Worm (Caenorhabditis elegans): ENCODE data around the gene B0361.4.

B0361.4 gene

ce11 chrIII:7273718-7274117, 14.9 kb downstream of the B0361.4 start (continued):
- TF ChIP-seq mdl-1 (tag; optimal IDR thresholded peaks at IDR 0.05): peak in 1 of 2 experiments; percentile 63
- no peak for TF ChIP-seq ceh-32 (tag; optimal IDR thresholded peaks at IDR 0.05; ENCODE audit: poor library complexity)
- peak; percentile 2 for TF ChIP-seq mxl-3 (GFP tag; optimal IDR thresholded peaks at IDR 0.05)
- TF ChIP-seq F44E2.7 (GFP tag; IDR thresholded peaks at IDR 0.05): no peak
- TF ChIP-seq set-16 (GFP tag; IDR thresholded peaks at IDR 0.05): no peak
- TF ChIP-seq Y5F2A.4 (GFP tag; optimal IDR thresholded peaks at IDR 0.05): no peak

ce11 chrIII:7275296-7275695, 16.5 kb downstream of the B0361.4 start, which contains the start of gene psd-1:
psd-1 (minus strand) TSS chrIII:7275396.
- no peak for TF ChIP-seq dve-1 (tag; optimal IDR thresholded peaks at IDR 0.05; ENCODE audit: insufficient read depth)
- no peak for TF ChIP-seq ZK337.2 (GFP tag; IDR thresholded peaks at IDR 0.05)
- no peak for TF ChIP-seq ceh-62 (tag; optimal IDR thresholded peaks at IDR 0.05)
- no peak for TF ChIP-seq spr-3 (GFP tag; optimal IDR thresholded peaks at IDR 0.05)
- no peak for TF ChIP-seq ceh-44 (GFP tag; IDR thresholded peaks at IDR 0.05)
- TF ChIP-seq nhr-76 (tag; optimal IDR thresholded peaks at IDR 0.05): no peak
- no peak for TF ChIP-seq hlh-30 (tag; optimal IDR thresholded peaks at IDR 0.05; ENCODE audit: insufficient read depth)
- TF ChIP-seq nhr-10 (tag; optimal IDR thresholded peaks at IDR 0.05): no peak
- TF ChIP-seq unc-39 (tag; optimal IDR thresholded peaks at IDR 0.05): no peak
- TF ChIP-seq ceh-82 (tag; optimal IDR thresholded peaks at IDR 0.05): no peak
- TF ChIP-seq lin-39 (tag; optimal IDR thresholded peaks at IDR 0.05): no peak
- TF ChIP-seq madf-9 (GFP tag; conservative IDR thresholded peaks at IDR 0.05): no peak
- no peak for TF ChIP-seq mes-2 (tag; optimal IDR thresholded peaks at IDR 0.05; ENCODE audit: poor library complexity, severe bottlenecking)
- no peak for TF ChIP-seq snpc-4 (tag; optimal IDR thresholded peaks at IDR 0.05)
- no peak for TF ChIP-seq nhr-111 (GFP tag; optimal IDR thresholded peaks at IDR 0.05)

ce11 chrIII:7277228-7277627, 18.4 kb downstream of the B0361.4 start, which contains the start of the genes spot-1 and B0361.11:
spot-1 (minus strand) TSS chrIII:7277274.
B0361.11 (plus strand) TSS chrIII:7277599.
- TF ChIP-seq nhr-77 (tag; optimal IDR thresholded peaks at IDR 0.05): peak; percentile 23
- peak in 1 of 2 experiments; percentile 30 for TF ChIP-seq unc-62 (GFP tag; optimal IDR thresholded peaks at IDR 0.05 in 1 of 2)
- no peak for TF ChIP-seq unc-62 (tag; optimal IDR thresholded peaks at IDR 0.05)
- TF ChIP-seq dve-1 (tag; optimal IDR thresholded peaks at IDR 0.05; ENCODE audit: insufficient read depth): peak; percentile 52
- TF ChIP-seq nhr-6 (tag; optimal IDR thresholded peaks at IDR 0.05): peak; percentile 81
- TF ChIP-seq T20F7.1 (GFP tag; optimal IDR thresholded peaks at IDR 0.05): peak; percentile 56
- peak; percentile 96 for TF ChIP-seq dpl-1 (GFP tag; optimal IDR thresholded peaks at IDR 0.05)
- TF ChIP-seq hmg-1.1 (GFP tag; IDR thresholded peaks at IDR 0.05): 0 out of 2 replicates have a peak, but pooled peaks have one; percentile 9
- TF ChIP-seq aha-1 (tag): no peak
- no peak for TF ChIP-seq daf-16 (GFP tag; optimal IDR thresholded peaks at IDR 0.05)
- peak; percentile 28 for TF ChIP-seq daf-16 (tag; optimal IDR thresholded peaks at IDR 0.05)
- peak; percentile 93 for TF ChIP-seq lin-38 (GFP tag; IDR thresholded peaks at IDR 0.05)
- TF ChIP-seq T26A8.4 (GFP tag; IDR thresholded peaks at IDR 0.05): no peak
- no peak for TF ChIP-seq ceh-28 (tag; optimal IDR thresholded peaks at IDR 0.05)
- peak; percentile 63 for TF ChIP-seq mes-2 (tag; optimal IDR thresholded peaks at IDR 0.05; ENCODE audit: poor library complexity, severe bottlenecking)
- peak; percentile 3 for TF ChIP-seq zip-2 (tag; optimal IDR thresholded peaks at IDR 0.05)
- peak; percentile 78 for TF ChIP-seq hlh-30 (tag; optimal IDR thresholded peaks at IDR 0.05; ENCODE audit: insufficient read depth)
- TF ChIP-seq mep-1 (tag; optimal IDR thresholded peaks at IDR 0.05): peak; percentile 33
- TF ChIP-seq lsy-2 (tag; optimal IDR thresholded peaks at IDR 0.05): peak in 1 of 2 experiments; percentile 78
- peak; percentile 20 for TF ChIP-seq nhr-28 (tag; optimal IDR thresholded peaks at IDR 0.05)
- TF ChIP-seq Y75B8A.6 (GFP tag; IDR thresholded peaks at IDR 0.05): no peak
